Fruit fly (Drosophila melanogaster): ENCODE measurements around the gene HGTX.

HGTX gene

dm6 chr3L:14612945-14613791 lies 13.8 kb upstream of the HGTX start (continued):
- TF ChIP-seq CG11398 (GFP tag; optimal IDR thresholded peaks at IDR 0.05) (no peak), CG15073 (GFP tag; optimal IDR thresholded peaks at IDR 0.05) (no peak), CG12391 (tag; optimal IDR thresholded peaks at IDR 0.05) (peak; percentile 67), crc (GFP tag; optimal IDR thresholded peaks at IDR 0.05) (no peak), CG12155 (GFP tag; optimal IDR thresholded peaks at IDR 0.05) (peak; percentile 17), nmo (GFP tag; optimal IDR thresholded peaks at IDR 0.05) (peak; percentile 56), Doc3 (GFP tag; IDR thresholded peaks at IDR 0.05; ENCODE audit: partially characterized antibody) (no peak), Abd-B (GFP tag; optimal IDR thresholded peaks at IDR 0.05) (peak; percentile 44), zf30C (GFP tag; optimal IDR thresholded peaks at IDR 0.05) (no peak), danr (GFP tag; IDR thresholded peaks at IDR 0.05) (no peak), CG3995 (GFP tag; optimal IDR thresholded peaks at IDR 0.05) (no peak), E2f1 (GFP tag; IDR thresholded peaks at IDR 0.05) (no peak), CG1233 (GFP tag; optimal IDR thresholded peaks at IDR 0.05) (no peak), bowl (GFP tag; IDR thresholded peaks at IDR 0.05) (no peak), tna (GFP tag; IDR thresholded peaks at IDR 0.05; ENCODE audit: partially characterized antibody) (no peak), Rfx (GFP tag; IDR thresholded peaks at IDR 0.05) (peak; percentile 50; the same call in 1 of the 2 replicates), CG42726 (GFP tag; IDR thresholded peaks at IDR 0.05; ENCODE audit: partially characterized antibody) (no peak), CG14710 (tag; optimal IDR thresholded peaks at IDR 0.05) (peak; percentile 72), Taf1 (GFP tag; IDR thresholded peaks at IDR 0.05) (no peak), CG7271 (tag; optimal IDR thresholded peaks at IDR 0.05) (no peak), Usf (GFP tag; optimal IDR thresholded peaks at IDR 0.05) (no peak), gce (GFP tag; IDR thresholded peaks at IDR 0.05) (no peak), jigr1 (GFP tag; IDR thresholded peaks at IDR 0.05) (no peak), cwo (GFP tag; optimal IDR thresholded peaks at IDR 0.05) (peak; percentile 26), al (GFP tag; IDR thresholded peaks at IDR 0.05) (no peak), CG11247 (GFP tag; IDR thresholded peaks at IDR 0.05) (no peak), CG43689 (GFP tag; IDR thresholded peaks at IDR 0.05) (no peak), CG1792 (GFP tag; optimal IDR thresholded peaks at IDR 0.05) (no peak), CG14014 (GFP tag; IDR thresholded peaks at IDR 0.05) (0 out of 2 replicates have a peak, but pooled peaks have one; percentile 14), CG4424 (GFP tag; optimal IDR thresholded peaks at IDR 0.05) (peak; percentile 50), CG12769 (tag; optimal IDR thresholded peaks at IDR 0.05) (no peak), Lpt (GFP tag; optimal IDR thresholded peaks at IDR 0.05) (no peak), dysf (GFP tag; IDR thresholded peaks at IDR 0.05) (0 out of 3 replicates have a peak, but pooled peaks have one; percentile 15), sqz (GFP tag; optimal IDR thresholded peaks at IDR 0.05) (peak; percentile 0), CG34224 (GFP tag; IDR thresholded peaks at IDR 0.05; ENCODE audit: partially characterized antibody) (no peak), CG30403 (GFP tag; optimal IDR thresholded peaks at IDR 0.05) (peak; percentile 59), Poxn (GFP tag; IDR thresholded peaks at IDR 0.05) (no peak), CG12942 (GFP tag; optimal IDR thresholded peaks at IDR 0.05) (no peak), Hmr (GFP tag; optimal IDR thresholded peaks at IDR 0.05) (peak; percentile 49), CG2889 (GFP tag; IDR thresholded peaks at IDR 0.05) (no peak), Trl (optimal IDR thresholded peaks at IDR 0.05) (peak; percentile 22 to 32), Trl (GFP tag; optimal IDR thresholded peaks at IDR 0.05) (no peak), CG11504 (tag; optimal IDR thresholded peaks at IDR 0.05) (peak; percentile 34), Xrp1 (GFP tag; IDR thresholded peaks at IDR 0.05) (peak; percentile 70), az2 (GFP tag; optimal IDR thresholded peaks at IDR 0.05) (peak; percentile 48), cas (GFP tag; IDR thresholded peaks at IDR 0.05) (no peak), Sry-δ (GFP tag; optimal IDR thresholded peaks at IDR 0.05) (no peak), CG13894 (tag; optimal IDR thresholded peaks at IDR 0.05) (no peak), zfh1 (GFP tag; IDR thresholded peaks at IDR 0.05) (peak; percentile 19; the same call in 1 of the 3 replicates), CG11093 (GFP tag; IDR thresholded peaks at IDR 0.05) (no peak)
